Fruit fly (Drosophila melanogaster) whole organism, embryonic: Measurements from ENCODE around the gene GluProRS.

Source experiments
- CG10462 ChIP-seq: fragments of 200-800 bp; sonication (Bioruptor generic); optimal IDR thresholded peaks from 2 replicates; lab custom pipeline; 2016; ENCODE audit warnings: missing biosample characterization, missing genetic modification characterization
- CG10543 ChIP-seq: fragments of 200-800 bp; sonication (Bioruptor generic); optimal IDR thresholded peaks from 3 replicates; lab custom pipeline; 2017; ENCODE audit warnings: missing biosample characterization, mild to moderate bottlenecking, missing genetic modification characterization, moderate library complexity
- CG10565 ChIP-seq: fragments of 200-800 bp; sonication (Bioruptor generic); optimal IDR thresholded peaks from 3 replicates; lab custom pipeline; 2016; ENCODE audit warnings: missing biosample characterization, mild to moderate bottlenecking, missing genetic modification characterization
- CG11247 ChIP-seq: fragments of 200-800 bp; sonication (Bioruptor generic); IDR thresholded peaks from 2 replicates; pipeline ENCODE4 v1.3.6; 2022; ENCODE audit warnings: missing biosample characterization, missing genetic modification characterization
- CG11560 ChIP-seq: fragments of 200-800 bp; sonication (Bioruptor generic); IDR thresholded peaks from 3 replicates; pipeline ENCODE4 v1.3.6; 2022; ENCODE audit warnings: missing biosample characterization, missing genetic modification characterization
- CG12155 ChIP-seq: fragments of 200-800 bp; sonication (Bioruptor generic); optimal IDR thresholded peaks from 3 replicates; lab custom pipeline; 2016; ENCODE audit warnings: missing biosample characterization, missing genetic modification characterization
- CG12299 ChIP-seq: fragments of 200-800 bp; sonication (Bioruptor generic); optimal IDR thresholded peaks from 2 replicates; lab custom pipeline; 2018; ENCODE audit warnings: missing biosample characterization, mild to moderate bottlenecking, missing genetic modification characterization
- CG13775 ChIP-seq: fragments of 200-800 bp; sonication (Bioruptor generic); optimal IDR thresholded peaks from 3 replicates; lab custom pipeline; 2017; ENCODE audit warnings: missing biosample characterization, mild to moderate bottlenecking, missing genetic modification characterization
- CG14014 ChIP-seq: fragments of 200-800 bp; sonication (Bioruptor generic); IDR thresholded peaks from 2 replicates; pipeline ENCODE4 v1.3.6; 2022; ENCODE audit warnings: missing biosample characterization, missing genetic modification characterization
- CG15696 ChIP-seq: fragments of 200-800 bp; sonication (Bioruptor generic); optimal IDR thresholded peaks from 2 replicates; lab custom pipeline; 2019; ENCODE audit warnings: missing biosample characterization, mild to moderate bottlenecking, missing genetic modification characterization, moderate library complexity
- CG16813 ChIP-seq: fragments of 200-800 bp; sonication (Bioruptor generic); IDR thresholded peaks from 3 replicates; pipeline ENCODE4 v1.3.6; 2022; ENCODE audit warnings: missing biosample characterization, missing genetic modification characterization; ENCODE audit not compliant: partially characterized antibody
- CG17361 ChIP-seq: fragments of 200-800 bp; sonication (Bioruptor generic); IDR thresholded peaks from 3 replicates; pipeline ENCODE4 v1.3.6; 2022; ENCODE audit warnings: missing biosample characterization, missing genetic modification characterization
- CG2875 ChIP-seq: fragments of 200-800 bp; sonication (Bioruptor generic); optimal IDR thresholded peaks from 2 replicates; lab custom pipeline; 2017; ENCODE audit warnings: missing biosample characterization, mild to moderate bottlenecking, missing genetic modification characterization, missing genetic modification reagents
- CG30431 ChIP-seq: fragments of 200-800 bp; sonication (Bioruptor generic); optimal IDR thresholded peaks from 2 replicates; lab custom pipeline; 2017; ENCODE audit warnings: missing biosample characterization, missing genetic modification characterization
- CG32772 ChIP-seq: fragments of 200-800 bp; sonication (Bioruptor generic); IDR thresholded peaks from 2 replicates; pipeline ENCODE4 v1.3.6; 2022; ENCODE audit warnings: missing biosample characterization, missing genetic modification characterization
- CG34376 ChIP-seq: fragments of 200-800 bp; sonication (Bioruptor generic); optimal IDR thresholded peaks from 2 replicates; lab custom pipeline; 2018; ENCODE audit warnings: missing biosample characterization, mild to moderate bottlenecking, missing genetic modification characterization
- CG4854 ChIP-seq: fragments of 200-800 bp; sonication (Bioruptor generic); optimal IDR thresholded peaks from 2 replicates; lab custom pipeline; 2016; ENCODE audit warnings: missing biosample characterization, missing genetic modification characterization, inconsistent platforms
- CG7745 ChIP-seq: fragments of 200-800 bp; sonication (Bioruptor generic); optimal IDR thresholded peaks from 2 replicates; lab custom pipeline; 2018; ENCODE audit warnings: missing biosample characterization, mild to moderate bottlenecking, missing genetic modification characterization, moderate library complexity
- CG9817 ChIP-seq: fragments of 200-800 bp; sonication (Bioruptor generic); optimal IDR thresholded peaks from 2 replicates; lab custom pipeline; 2018; ENCODE audit warnings: missing biosample characterization, mild to moderate bottlenecking, missing genetic modification characterization, moderate library complexity
- CG9932 ChIP-seq: fragments of 200-800 bp; sonication (Bioruptor generic); IDR thresholded peaks from 2 replicates; pipeline ENCODE4 v1.3.6; 2022; ENCODE audit warnings: missing biosample characterization, missing genetic modification characterization
- Chrac-16 ChIP-seq: fragments of 200-800 bp; sonication (Bioruptor generic); optimal IDR thresholded peaks from 3 replicates; lab custom pipeline; 2016; ENCODE audit warnings: missing biosample characterization, missing genetic modification characterization
- CkIIα-i1 ChIP-seq: fragments of 200-800 bp; sonication (Bioruptor generic); IDR thresholded peaks from 2 replicates; pipeline ENCODE4 v1.3.6; 2022; ENCODE audit warnings: missing biosample characterization, missing genetic modification characterization
- E2f1 ChIP-seq: fragments of 200-800 bp; sonication (Bioruptor generic); IDR thresholded peaks from 2 replicates; pipeline ENCODE4 v1.3.6; 2022; ENCODE audit warnings: missing biosample characterization, missing genetic modification characterization
- Gsc ChIP-seq: fragments of 200-800 bp; sonication (Bioruptor generic); IDR thresholded peaks from 2 replicates; pipeline ENCODE4 v1.3.6; 2022; ENCODE audit warnings: missing biosample characterization, missing genetic modification characterization
- Hr3 ChIP-seq: fragments of 200-800 bp; sonication (Bioruptor generic); optimal IDR thresholded peaks from 3 replicates; lab custom pipeline; 2016; ENCODE audit warnings: missing biosample characterization, missing genetic modification characterization
- Myb ChIP-seq: fragments of 200-800 bp; sonication (Bioruptor generic); optimal IDR thresholded peaks from 2 replicates; lab custom pipeline; 2016; ENCODE audit warnings: missing biosample characterization, missing genetic modification characterization
- Oli ChIP-seq: fragments of 200-800 bp; sonication (Bioruptor generic); optimal IDR thresholded peaks from 2 replicates; lab custom pipeline; 2018; ENCODE audit warnings: missing biosample characterization, mild to moderate bottlenecking, missing genetic modification characterization, moderate library complexity
- Tbp ChIP-seq: fragments of >200 bp; optimal IDR thresholded peaks from 2 replicates; lab custom pipeline; 2018; ENCODE audit warnings: missing biosample characterization, missing genetic modification characterization
- amos ChIP-seq: fragments of 200-800 bp; sonication (Bioruptor generic); IDR thresholded peaks from 2 replicates; pipeline ENCODE4 v1.3.6; 2022; ENCODE audit warnings: missing biosample characterization, missing genetic modification characterization; ENCODE audit not compliant: partially characterized antibody
- ash1 ChIP-seq: fragments of 200-800 bp; sonication (Bioruptor generic); optimal IDR thresholded peaks from 2 replicates; lab custom pipeline; 2018; ENCODE audit warnings: missing biosample characterization, mild to moderate bottlenecking, missing genetic modification characterization
- cg ChIP-seq: fragments of 200-800 bp; sonication (Bioruptor generic); optimal IDR thresholded peaks from 3 replicates; lab custom pipeline; 2019; ENCODE audit warnings: missing biosample characterization, mild to moderate bottlenecking, missing genetic modification characterization, moderate library complexity
- danr ChIP-seq: fragments of 200-800 bp; sonication (Bioruptor generic); IDR thresholded peaks from 2 replicates; pipeline ENCODE4 v1.3.6; 2022; ENCODE audit warnings: missing biosample characterization, missing genetic modification characterization
- disco-r ChIP-seq: fragments of 200-800 bp; sonication (Bioruptor generic); optimal IDR thresholded peaks from 2 replicates; lab custom pipeline; 2016; ENCODE audit warnings: missing biosample characterization, missing genetic modification characterization
- dm ChIP-seq: fragments of 200-800 bp; sonication (Bioruptor generic); optimal IDR thresholded peaks from 3 replicates; lab custom pipeline; 2016; ENCODE audit warnings: missing biosample characterization, missing genetic modification characterization
- emc ChIP-seq: fragments of 200-800 bp; sonication (Bioruptor generic); optimal IDR thresholded peaks from 2 replicates; lab custom pipeline; 2016; ENCODE audit warnings: missing biosample characterization, missing genetic modification characterization
- ems ChIP-seq: fragments of 200-800 bp; sonication (Bioruptor generic); optimal IDR thresholded peaks from 3 replicates; lab custom pipeline; 2016; ENCODE audit warnings: missing biosample characterization, missing genetic modification characterization
- eyg ChIP-seq: fragments of 200-800 bp; sonication (Bioruptor generic); optimal IDR thresholded peaks from 3 replicates; lab custom pipeline; 2016; ENCODE audit warnings: missing biosample characterization, missing genetic modification characterization
- fd64A ChIP-seq: fragments of 200-800 bp; sonication (Bioruptor generic); optimal IDR thresholded peaks from 3 replicates; lab custom pipeline; 2018; ENCODE audit warnings: missing biosample characterization, mild to moderate bottlenecking, missing genetic modification characterization
- fu2 ChIP-seq: fragments of 200-800 bp; sonication (Bioruptor generic); optimal IDR thresholded peaks from 2 replicates; lab custom pipeline; 2016; ENCODE audit warnings: missing biosample characterization, missing genetic modification characterization
- inv ChIP-seq: fragments of 200-800 bp; sonication (Bioruptor generic); IDR thresholded peaks from 2 replicates; pipeline ENCODE4 v1.3.6; 2022; ENCODE audit warnings: missing biosample characterization, missing genetic modification characterization; ENCODE audit not compliant: partially characterized antibody
- mam ChIP-seq: fragments of 200-800 bp; sonication (Bioruptor generic); optimal IDR thresholded peaks from 3 replicates; lab custom pipeline; 2016; ENCODE audit warnings: missing biosample characterization, missing genetic modification characterization
- pb ChIP-seq: fragments of 200-800 bp; sonication (Bioruptor generic); optimal IDR thresholded peaks from 3 replicates; lab custom pipeline; 2016; ENCODE audit warnings: missing biosample characterization, missing genetic modification characterization
- repo ChIP-seq: fragments of 200-800 bp; sonication (Bioruptor generic); optimal IDR thresholded peaks from 2 replicates; lab custom pipeline; 2016; ENCODE audit warnings: missing biosample characterization, missing genetic modification characterization
- salm ChIP-seq: fragments of 200-800 bp; sonication (Bioruptor generic); optimal IDR thresholded peaks from 2 replicates; lab custom pipeline; 2018; ENCODE audit warnings: missing biosample characterization, mild to moderate bottlenecking, missing genetic modification characterization
- slou ChIP-seq: fragments of 200-800 bp; sonication (Bioruptor generic); optimal IDR thresholded peaks from 3 replicates; lab custom pipeline; 2016; ENCODE audit warnings: missing biosample characterization, missing genetic modification characterization
- sr ChIP-seq: fragments of 200-800 bp; sonication (Bioruptor generic); IDR thresholded peaks from 3 replicates; pipeline ENCODE4 v1.3.6; 2022; ENCODE audit warnings: missing biosample characterization, missing genetic modification characterization
- stwl ChIP-seq: fragments of 200-800 bp; sonication (Bioruptor generic); optimal IDR thresholded peaks from 3 replicates; lab custom pipeline; 2018; ENCODE audit warnings: missing biosample characterization, mild to moderate bottlenecking, missing genetic modification characterization, moderate library complexity
- ttk ChIP-seq: fragments of 200-800 bp; sonication (Bioruptor generic); IDR thresholded peaks from 2 replicates; pipeline ENCODE4 v2.1.2; 2022; ENCODE audit warnings: missing biosample characterization, missing genetic modification characterization
- twi ChIP-seq: fragments of 200-800 bp; optimal IDR thresholded peaks from 2 replicates; lab custom pipeline; 2019; ENCODE audit warnings: missing biosample characterization, mild to moderate bottlenecking, missing genetic modification characterization, moderate library complexity
- unpg ChIP-seq: fragments of 200-800 bp; sonication (Bioruptor generic); optimal IDR thresholded peaks from 3 replicates; lab custom pipeline; 2018; ENCODE audit warnings: missing biosample characterization, mild to moderate bottlenecking, missing genetic modification characterization, moderate library complexity
- vfl ChIP-seq: fragments of 200-800 bp; sonication (Bioruptor generic); optimal IDR thresholded peaks from 2 replicates; lab custom pipeline; 2016; ENCODE audit warnings: missing biosample characterization, missing genetic modification characterization
- yki ChIP-seq: fragments of >200 bp; optimal IDR thresholded peaks from 3 replicates; lab custom pipeline; 2018

The GluProRS gene

dm6 chr3R:23986479-23986930 is 28.3 kb upstream of the GluProRS start, which contains the start of the genes CG13603 and CG5902 (continued):
- no peak for TF ChIP-seq CG2875 (GFP tag; lab: Kevin White, UChicago)
- TF ChIP-seq pb (GFP tag; lab: Kevin White, UChicago) = peak; percentile 40
- no peak for TF ChIP-seq eyg (GFP tag; lab: Kevin White, UChicago)
- TF ChIP-seq twi = no peak
- no peak for TF ChIP-seq disco-r (GFP tag; lab: Kevin White, UChicago)
- no peak for TF ChIP-seq CG10462 (GFP tag; lab: Kevin White, UChicago)
- TF ChIP-seq E2f1 (GFP tag; lab: Robert Waterston, UW) = no peak
- TF ChIP-seq Oli = no peak
- peak; percentile 59 for TF ChIP-seq cg (GFP tag; lab: Kevin White, UChicago)
- TF ChIP-seq inv (GFP tag; lab: Robert Waterston, UW) = peak; percentile 59; the same call in 1 of the 2 replicates
- TF ChIP-seq Tbp (GFP tag; lab: Kevin White, UChicago) = no peak
- peak; percentile 58 for TF ChIP-seq CG12155
- TF ChIP-seq Gsc (GFP tag; lab: Robert Waterston, UW) = no peak
- TF ChIP-seq CG4854 (GFP tag; lab: Kevin White, UChicago) = peak; percentile 44
- no peak for TF ChIP-seq CkIIα-i1 (GFP tag; lab: Robert Waterston, UW)
- TF ChIP-seq Hr3 (GFP tag; lab: Kevin White, UChicago) = peak; percentile 4
- TF ChIP-seq sr (GFP tag; lab: Robert Waterston, UW) = 0 out of 3 replicates have a peak, but pooled peaks have one; percentile 3
- peak; percentile 76 for TF ChIP-seq CG9932 (GFP tag; lab: Robert Waterston, UW)
- TF ChIP-seq vfl (GFP tag; lab: Kevin White, UChicago) = peak; percentile 52
- TF ChIP-seq CG14014 = peak; percentile 13; the same call in 1 of the 2 replicates
- TF ChIP-seq CG7745 (tag; lab: Kevin White, UChicago) = no peak
- TF ChIP-seq fu2 = peak; percentile 31
- TF ChIP-seq CG10565 (GFP tag; lab: Kevin White, UChicago) = no peak
- TF ChIP-seq Myb (GFP tag; lab: Kevin White, UChicago) = peak; percentile 47
- TF ChIP-seq CG32772 (GFP tag; lab: Robert Waterston, UW) = no peak; the same call in 1 of the 2 replicates
- TF ChIP-seq emc = no peak
- 0 out of 2 replicates have a peak, but pooled peaks have one; percentile 22 for TF ChIP-seq CG11247
- TF ChIP-seq ash1 = no peak
- peak; percentile 50 for TF ChIP-seq CG12299 (tag; lab: Kevin White, UChicago)
- TF ChIP-seq stwl (tag; lab: Kevin White, UChicago) = peak; percentile 91
- TF ChIP-seq amos (GFP tag; lab: Robert Waterston, UW) = peak; percentile 85
- peak; percentile 76 for TF ChIP-seq CG16813 (GFP tag; lab: Robert Waterston, UW)
- no peak for TF ChIP-seq unpg
- TF ChIP-seq ems (GFP tag; lab: Kevin White, UChicago) = peak; percentile 41
- TF ChIP-seq salm (tag; lab: Kevin White, UChicago) = no peak
- TF ChIP-seq CG13775 (GFP tag; lab: Kevin White, UChicago) = peak; percentile 31
- TF ChIP-seq mam = peak; percentile 74
- no peak for TF ChIP-seq CG15696
- peak; percentile 67 for TF ChIP-seq repo (GFP tag; lab: Kevin White, UChicago)
- TF ChIP-seq CG10543 = peak; percentile 32
- peak; percentile 66 for TF ChIP-seq dm
- no peak for TF ChIP-seq CG11560 (tag; lab: Robert Waterston, UW)
- no peak for TF ChIP-seq danr
- TF ChIP-seq CG30431 (GFP tag; lab: Kevin White, UChicago) = no peak
- no peak for TF ChIP-seq CG34376
- no peak for TF ChIP-seq CG17361 (GFP tag; lab: Robert Waterston, UW)
- no peak for TF ChIP-seq ttk (GFP tag; lab: Robert Waterston, UW)
- no peak for TF ChIP-seq yki (lab: Kevin White, UChicago)
- peak; percentile 50 for TF ChIP-seq Chrac-16
- no peak for TF ChIP-seq slou (GFP tag; lab: Kevin White, UChicago)
- TF ChIP-seq CG9817 = no peak
- TF ChIP-seq fd64A = no peak
